Fruit fly (Drosophila melanogaster) whole organism, embryonic: ENCODE results near the gene CG10031.

ENCODE experiments used
- Atf3 ChIP-seq: fragments of 200-800 bp; sonication (Bioruptor generic); optimal IDR thresholded peaks from 3 replicates; lab custom pipeline; 2016; ENCODE audit warnings: missing biosample characterization, missing genetic modification characterization
- Awh ChIP-seq: fragments of 200-800 bp; sonication (Bioruptor generic); IDR thresholded peaks from 2 replicates; pipeline ENCODE4, ENCODE4 v1.3.6; 2022; ENCODE audit warnings: missing biosample characterization, missing genetic modification characterization
- CG11560 ChIP-seq: fragments of 200-800 bp; sonication (Bioruptor generic); IDR thresholded peaks from 3 replicates; pipeline ENCODE4 v1.3.6; 2022; ENCODE audit warnings: missing biosample characterization, missing genetic modification characterization
- CG11696 ChIP-seq: fragments of 200-800 bp; sonication (Bioruptor generic); IDR thresholded peaks from 2 replicates; pipeline ENCODE4 v1.3.6; 2022; ENCODE audit warnings: missing biosample characterization, missing genetic modification characterization
- CG1233 ChIP-seq: fragments of 200-800 bp; sonication (Bioruptor generic); optimal IDR thresholded peaks from 4 replicates; lab custom pipeline; 2018; ENCODE audit warnings: missing biosample characterization, mild to moderate bottlenecking, missing genetic modification characterization
- CG13287 ChIP-seq: fragments of 200-800 bp; sonication (Bioruptor generic); IDR thresholded peaks from 2 replicates; pipeline ENCODE4 v1.3.6; 2022; ENCODE audit warnings: missing biosample characterization, missing genetic modification characterization; ENCODE audit not compliant: partially characterized antibody
- CG14860 ChIP-seq: fragments of 200-800 bp; sonication (Bioruptor generic); IDR thresholded peaks from 3 replicates; pipeline ENCODE4 v1.3.6; 2022; ENCODE audit warnings: missing biosample characterization, missing genetic modification characterization; ENCODE audit not compliant: partially characterized antibody
- CG1647 ChIP-seq: fragments of 200-800 bp; sonication (Bioruptor generic); optimal IDR thresholded peaks from 3 replicates; lab custom pipeline; 2016; ENCODE audit warnings: missing biosample characterization, missing genetic modification characterization
- CG2129 ChIP-seq: fragments of 200-800 bp; sonication (Bioruptor generic); IDR thresholded peaks from 2 replicates; pipeline ENCODE4 v1.3.6; 2022; ENCODE audit warnings: missing biosample characterization, missing genetic modification characterization; ENCODE audit not compliant: partially characterized antibody
- CG2678 ChIP-seq: fragments of 200-800 bp; sonication (Bioruptor generic); optimal IDR thresholded peaks from 3 replicates; lab custom pipeline; 2019; ENCODE audit warnings: missing biosample characterization, mild to moderate bottlenecking, missing genetic modification characterization, moderate library complexity
- CG30431 ChIP-seq: fragments of 200-800 bp; sonication (Bioruptor generic); optimal IDR thresholded peaks from 2 replicates; lab custom pipeline; 2017; ENCODE audit warnings: missing biosample characterization, missing genetic modification characterization
- CG31224 ChIP-seq: fragments of 200-800 bp; sonication (Bioruptor generic); IDR thresholded peaks from 2 replicates; pipeline ENCODE4 v1.3.6; 2022; ENCODE audit warnings: missing biosample characterization, missing genetic modification characterization
- CG3407 ChIP-seq: fragments of 200-800 bp; sonication (Bioruptor generic); optimal IDR thresholded peaks from 2 replicates; lab custom pipeline; 2018; ENCODE audit warnings: missing biosample characterization, mild to moderate bottlenecking, missing genetic modification characterization
- CG8478 ChIP-seq: fragments of >200 bp; optimal IDR thresholded peaks from 2 replicates; lab custom pipeline; 2018
- Elba2 ChIP-seq: fragments of 200-800 bp; sonication (Bioruptor generic); optimal IDR thresholded peaks from 3 replicates; lab custom pipeline; 2016; ENCODE audit warnings: missing biosample characterization, missing genetic modification characterization
- Ets65A ChIP-seq: fragments of 200-800 bp; sonication (Bioruptor generic); peaks from one replicate; lab custom pipeline; 2016; ENCODE audit warnings: missing biosample characterization, missing genetic modification characterization
- Ets97D ChIP-seq: fragments of 200-800 bp; sonication (Bioruptor generic); optimal IDR thresholded peaks from 3 replicates; lab custom pipeline; 2016; ENCODE audit warnings: missing biosample characterization, missing genetic modification characterization
- Gug ChIP-seq: fragments of 200-800 bp; sonication (Bioruptor generic); IDR thresholded peaks from 4 replicates; pipeline ENCODE4 v1.3.6; 2022; ENCODE audit warnings: missing biosample characterization, missing genetic modification characterization
- H2.0 ChIP-seq: fragments of 200-800 bp; sonication (Bioruptor generic); IDR thresholded peaks from 2 replicates; pipeline ENCODE4 v1.3.6; 2022; ENCODE audit warnings: missing biosample characterization, missing genetic modification characterization
- Hr3 ChIP-seq: fragments of 200-800 bp; sonication (Bioruptor generic); optimal IDR thresholded peaks from 3 replicates; lab custom pipeline; 2016; ENCODE audit warnings: missing biosample characterization, missing genetic modification characterization
- Jarid2 ChIP-seq: fragments of 200-800 bp; sonication (Bioruptor generic); optimal IDR thresholded peaks from 3 replicates; lab custom pipeline; 2017; ENCODE audit warnings: mild to moderate bottlenecking, missing biosample characterization, missing genetic modification reagents, missing genetic modification characterization
- MTF-1 ChIP-seq: fragments of 200-800 bp; sonication (Bioruptor generic); optimal IDR thresholded peaks from 2 replicates; lab custom pipeline; 2018; ENCODE audit warnings: missing biosample characterization, mild to moderate bottlenecking, missing genetic modification characterization, borderline replicate concordance
- NK7.1 ChIP-seq: fragments of 200-800 bp; sonication (Bioruptor generic); optimal IDR thresholded peaks from 3 replicates; lab custom pipeline; 2016; ENCODE audit warnings: missing biosample characterization, missing genetic modification characterization
- Nf-YA ChIP-seq: fragments of 200-800 bp; sonication (Bioruptor generic); IDR thresholded peaks from 2 replicates; pipeline ENCODE4 v1.3.6; 2022; ENCODE audit warnings: missing biosample characterization, missing genetic modification characterization
- Nf-YB ChIP-seq: fragments of 200-800 bp; sonication (Bioruptor generic); optimal IDR thresholded peaks from 3 replicates; lab custom pipeline; 2019; ENCODE audit warnings: missing biosample characterization, mild to moderate bottlenecking, missing genetic modification characterization, moderate library complexity
- Rfx ChIP-seq: fragments of 200-800 bp; sonication (Bioruptor generic); IDR thresholded peaks from 2 replicates; pipeline ENCODE4 v1.3.6; 2022; ENCODE audit warnings: missing biosample characterization, missing genetic modification characterization
- TFAM ChIP-seq: fragments of 200-800 bp; sonication (Bioruptor generic); optimal IDR thresholded peaks from 2 replicates; lab custom pipeline; 2017; ENCODE audit warnings: missing biosample characterization, missing genetic modification characterization, inconsistent platforms
- Xbp1 ChIP-seq: fragments of 200-800 bp; sonication (Bioruptor generic); optimal IDR thresholded peaks from 3 replicates; lab custom pipeline; 2016; ENCODE audit warnings: missing biosample characterization, mild to moderate bottlenecking, missing genetic modification characterization
- amos ChIP-seq: fragments of 200-800 bp; sonication (Bioruptor generic); IDR thresholded peaks from 2 replicates; pipeline ENCODE4 v1.3.6; 2022; ENCODE audit warnings: missing biosample characterization, missing genetic modification characterization; ENCODE audit not compliant: partially characterized antibody
- bab2 ChIP-seq: fragments of 200-800 bp; sonication (Bioruptor generic); optimal IDR thresholded peaks from 2 replicates; lab custom pipeline; 2016; ENCODE audit warnings: missing biosample characterization, missing genetic modification characterization
- btn ChIP-seq: fragments of 200-800 bp; sonication (Bioruptor generic); optimal IDR thresholded peaks from 2 replicates; lab custom pipeline; 2016; ENCODE audit warnings: missing biosample characterization, missing genetic modification characterization
- cato ChIP-seq: fragments of 200-800 bp; sonication (Bioruptor generic); optimal IDR thresholded peaks from 2 replicates; lab custom pipeline; 2016; ENCODE audit warnings: missing biosample characterization, missing genetic modification characterization, borderline replicate concordance
- caup ChIP-seq: fragments of 200-800 bp; sonication (Bioruptor generic); optimal IDR thresholded peaks from 3 replicates; lab custom pipeline; 2017; ENCODE audit warnings: missing biosample characterization, mild to moderate bottlenecking, missing genetic modification characterization, moderate library complexity; ENCODE audit not compliant: severe bottlenecking
- da ChIP-seq: fragments of 200-800 bp; sonication (Bioruptor generic); optimal IDR thresholded peaks from 2 replicates; lab custom pipeline; 2016; ENCODE audit warnings: missing biosample characterization, missing genetic modification characterization
- dm ChIP-seq: fragments of 200-800 bp; sonication (Bioruptor generic); optimal IDR thresholded peaks from 3 replicates; lab custom pipeline; 2016; ENCODE audit warnings: missing biosample characterization, missing genetic modification characterization
- en ChIP-seq: fragments of 200-800 bp; sonication (Bioruptor generic); optimal IDR thresholded peaks from 2 replicates; lab custom pipeline; 2016; ENCODE audit warnings: missing biosample characterization, missing genetic modification characterization
- eve ChIP-seq, 2 experiments: fragments of >200 bp; optimal IDR thresholded peaks; 2 replicates each; lab custom pipeline; 2017; ENCODE audit warnings: missing biosample characterization in 2 of 2, missing genetic modification characterization in 2 of 2
- kah ChIP-seq: fragments of 200-800 bp; sonication (Bioruptor generic); optimal IDR thresholded peaks from 2 replicates; lab custom pipeline; 2018; ENCODE audit warnings: missing biosample characterization, mild to moderate bottlenecking, missing genetic modification characterization
- lilli ChIP-seq: fragments of 200-800 bp; sonication (Bioruptor generic); optimal IDR thresholded peaks from 3 replicates; lab custom pipeline; 2016; ENCODE audit warnings: missing biosample characterization, missing genetic modification characterization
- mam ChIP-seq: fragments of 200-800 bp; sonication (Bioruptor generic); optimal IDR thresholded peaks from 3 replicates; lab custom pipeline; 2016; ENCODE audit warnings: missing biosample characterization, missing genetic modification characterization
- p53 ChIP-seq: fragments of 200-800 bp; sonication (Bioruptor generic); optimal IDR thresholded peaks from 2 replicates; lab custom pipeline; 2016; ENCODE audit warnings: missing biosample characterization, missing genetic modification characterization
- sd ChIP-seq: fragments of 200-800 bp; sonication (Bioruptor generic); optimal IDR thresholded peaks from 3 replicates; lab custom pipeline; 2018; ENCODE audit warnings: missing biosample characterization, mild to moderate bottlenecking, missing genetic modification characterization, moderate library complexity
- sob ChIP-seq: fragments of 200-800 bp; sonication (Bioruptor generic); IDR thresholded peaks from 2 replicates; pipeline ENCODE4 v1.3.6; 2022; ENCODE audit warnings: missing biosample characterization, missing genetic modification characterization
- sqz ChIP-seq: fragments of 200-800 bp; sonication (Bioruptor generic); optimal IDR thresholded peaks from 3 replicates; lab custom pipeline; 2018; ENCODE audit warnings: missing biosample characterization, mild to moderate bottlenecking, missing genetic modification characterization
- sug ChIP-seq: fragments of 200-800 bp; optimal IDR thresholded peaks from 2 replicates; lab custom pipeline; 2019; ENCODE audit warnings: missing biosample characterization, mild to moderate bottlenecking, missing genetic modification characterization, moderate library complexity
- tup ChIP-seq: fragments of 200-800 bp; sonication (Bioruptor generic); optimal IDR thresholded peaks from 2 replicates; lab custom pipeline; 2016; ENCODE audit warnings: missing biosample characterization, mild to moderate bottlenecking, missing genetic modification characterization, moderate library complexity
- twi ChIP-seq: fragments of 200-800 bp; optimal IDR thresholded peaks from 2 replicates; lab custom pipeline; 2019; ENCODE audit warnings: missing biosample characterization, mild to moderate bottlenecking, missing genetic modification characterization, moderate library complexity
- usp ChIP-seq: fragments of >200 bp; optimal IDR thresholded peaks from 2 replicates; lab custom pipeline; 2017; ENCODE audit warnings: missing biosample characterization, missing genetic modification characterization
- vnd ChIP-seq: fragments of 200-800 bp; sonication (Bioruptor generic); IDR thresholded peaks from 3 replicates; pipeline ENCODE4 v1.3.6; 2022; ENCODE audit warnings: missing biosample characterization, missing genetic modification characterization; ENCODE audit not compliant: partially characterized antibody
- wor ChIP-seq: fragments of 200-800 bp; sonication (Bioruptor generic); IDR thresholded peaks from 2 replicates; pipeline ENCODE4 v1.3.6; 2022; ENCODE audit warnings: missing biosample characterization, missing genetic modification characterization
- zf30C ChIP-seq: fragments of 200-800 bp; sonication (Bioruptor generic); optimal IDR thresholded peaks from 3 replicates; lab custom pipeline; 2018; ENCODE audit warnings: missing biosample characterization, mild to moderate bottlenecking, missing genetic modification characterization

Gene CG10031

DNA sequence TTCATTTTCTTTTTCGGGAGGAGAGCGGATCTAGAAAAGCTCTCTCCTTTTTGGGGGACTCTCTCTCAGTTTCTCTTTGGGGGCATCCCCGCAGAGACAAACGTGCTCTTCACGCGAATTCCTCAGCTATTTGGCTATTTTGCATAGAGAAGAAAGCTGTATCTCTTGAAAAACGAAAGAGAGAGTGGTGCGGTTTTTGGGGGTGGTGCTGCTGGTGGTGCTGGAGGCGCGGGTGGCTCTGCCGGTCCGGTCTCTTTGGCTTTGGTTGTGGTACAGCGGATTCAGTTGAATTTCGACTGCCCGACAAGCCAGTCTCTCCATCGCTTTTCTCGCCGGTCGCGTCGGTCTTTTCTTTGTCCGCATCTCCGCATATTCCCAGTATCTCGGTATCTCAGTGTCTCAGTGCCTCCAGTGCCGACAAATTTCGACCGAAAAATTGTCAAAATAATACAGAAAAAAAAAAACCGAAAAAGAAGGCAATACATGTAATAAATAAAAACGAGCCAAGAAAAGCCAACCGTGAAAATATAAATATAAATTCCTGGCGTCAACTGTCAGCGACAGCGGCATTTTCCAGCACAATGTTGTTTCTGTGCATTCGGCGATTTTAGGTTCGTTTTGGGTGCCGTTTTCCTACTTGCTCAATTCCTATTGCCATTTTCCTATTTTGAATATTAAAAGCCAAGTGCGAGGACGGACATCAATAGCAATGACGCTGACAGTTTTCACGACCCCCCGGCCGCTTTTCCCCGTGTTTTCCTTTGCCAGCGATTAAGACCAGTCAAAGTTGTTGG, 31.5 kb upstream of the CG10031 start, which contains the start of gene CG10019 (continued):
- peak; percentile 61 for TF ChIP-seq Elba2 (GFP tag; lab: Kevin White, UChicago)
- peak; percentile 44; the same call in 1 of the 2 replicates for TF ChIP-seq CG13287 (GFP tag; lab: Robert Waterston, UW)
- no peak for TF ChIP-seq CG8478 (lab: Kevin White, UChicago)
- peak; percentile 3 for TF ChIP-seq caup (GFP tag; lab: Kevin White, UChicago)
- TF ChIP-seq CG2678 (tag; lab: Kevin White, UChicago), result no peak
- no peak for TF ChIP-seq H2.0 (GFP tag; lab: Robert Waterston, UW)
- no peak for TF ChIP-seq Ets65A (GFP tag; lab: Kevin White, UChicago)
- TF ChIP-seq eve (GFP tag; optimal IDR thresholded peaks at IDR 0.05; lab: Kevin White, UChicago), result no peak
- TF ChIP-seq CG3407, result no peak
- TF ChIP-seq sug (tag; lab: Kevin White, UChicago), result no peak
- no peak for TF ChIP-seq sob (GFP tag; lab: Robert Waterston, UW)
- no peak for TF ChIP-seq Gug
- TF ChIP-seq Hr3 (GFP tag; lab: Kevin White, UChicago), result no peak
- TF ChIP-seq twi (tag; lab: Kevin White, UChicago), result no peak
- no peak for TF ChIP-seq da (GFP tag; lab: Kevin White, UChicago)
- TF ChIP-seq dm (GFP tag; lab: Kevin White, UChicago), result no peak
- no peak for TF ChIP-seq wor (GFP tag; lab: Robert Waterston, UW)
- no peak for TF ChIP-seq zf30C (GFP tag; lab: Kevin White, UChicago)
- TF ChIP-seq tup (GFP tag; lab: Kevin White, UChicago), result no peak
- no peak for TF ChIP-seq CG30431
- peak; percentile 19; the same call in 1 of the 2 replicates for TF ChIP-seq amos (GFP tag; lab: Robert Waterston, UW)
- no peak for TF ChIP-seq CG1647
- TF ChIP-seq en (GFP tag; lab: Kevin White, UChicago), result no peak
- no peak for TF ChIP-seq Nf-YA (GFP tag; lab: Robert Waterston, UW)
- TF ChIP-seq Awh (GFP tag; lab: Robert Waterston, UW), result no peak
- no peak for TF ChIP-seq Nf-YB (GFP tag; lab: Kevin White, UChicago)
- no peak for TF ChIP-seq CG14860 (GFP tag; lab: Robert Waterston, UW)
- TF ChIP-seq sqz, result no peak
- TF ChIP-seq CG31224 (GFP tag; lab: Robert Waterston, UW), result no peak
- no peak for TF ChIP-seq Rfx (GFP tag; lab: Robert Waterston, UW)
- TF ChIP-seq MTF-1 (GFP tag; lab: Kevin White, UChicago), result no peak
- TF ChIP-seq cato (GFP tag; lab: Kevin White, UChicago), result no peak
- TF ChIP-seq usp (GFP tag; lab: Kevin White, UChicago), result no peak
- no peak for TF ChIP-seq NK7.1 (GFP tag; lab: Kevin White, UChicago)
- 0 out of 2 replicates have a peak, but pooled peaks have one; percentile 23 for TF ChIP-seq CG11696 (GFP tag; lab: Robert Waterston, UW)
- no peak for TF ChIP-seq bab2
- TF ChIP-seq CG11560 (tag; lab: Robert Waterston, UW), result no peak
- TF ChIP-seq kah (GFP tag; lab: Kevin White, UChicago), result no peak
- TF ChIP-seq mam (GFP tag; lab: Kevin White, UChicago), result no peak
- TF ChIP-seq CG2129 (GFP tag; lab: Robert Waterston, UW), result no peak
- peak; percentile 75 for TF ChIP-seq Jarid2 (GFP tag; lab: Kevin White, UChicago)
- no peak for TF ChIP-seq Ets97D (GFP tag; lab: Kevin White, UChicago)
- no peak for TF ChIP-seq TFAM (GFP tag; lab: Kevin White, UChicago)
- TF ChIP-seq lilli (GFP tag; lab: Kevin White, UChicago), result no peak
- TF ChIP-seq sd (tag; lab: Kevin White, UChicago), result peak; percentile 58
- no peak for TF ChIP-seq Xbp1 (GFP tag; lab: Kevin White, UChicago)
- TF ChIP-seq p53, result no peak
- no peak for TF ChIP-seq CG1233 (GFP tag; lab: Kevin White, UChicago)
- TF ChIP-seq vnd, result no peak
- no peak for TF ChIP-seq Atf3
- no peak for TF ChIP-seq btn
